Fruit fly (Drosophila melanogaster) whole organism, wandering third instar larva: Measurements from ENCODE around the gene comm3.
A peak's percentile ranks its signal among the peaks of the same experiment; 100 is the strongest.

Experiments used
- CG32264 ChIP-seq: fragments of 200-800 bp; sonication (Bioruptor generic); optimal IDR thresholded peaks from 2 replicates; lab custom pipeline; 2016; ENCODE audit warnings: missing biosample characterization, missing genetic modification characterization
- CrebA ChIP-seq: fragments of 200-800 bp; sonication (Bioruptor generic); optimal IDR thresholded peaks from 2 replicates; lab custom pipeline; 2016; ENCODE audit warnings: missing biosample characterization, mild to moderate bottlenecking, missing genetic modification characterization, borderline replicate concordance
- Dif ChIP-seq: fragments of 200-275, 200-300 bp; sonication (Bioruptor generic); optimal IDR thresholded peaks from 2 replicates; lab custom pipeline; 2018; ENCODE audit warnings: missing biosample characterization, missing genetic modification characterization; ENCODE audit not compliant: partially characterized antibody
- Jra ChIP-seq: sonication (Bioruptor generic); optimal IDR thresholded peaks from 2 replicates; lab custom pipeline; 2016; ENCODE audit warnings: missing biosample characterization, missing genetic modification characterization
- Mio ChIP-seq: sonication (Bioruptor generic); optimal IDR thresholded peaks from 2 replicates; lab custom pipeline; 2016; ENCODE audit warnings: missing biosample characterization, missing genetic modification characterization
- OdsH ChIP-seq: fragments of 200-800 bp; sonication (Bioruptor generic); optimal IDR thresholded peaks from 2 replicates; lab custom pipeline; 2016; ENCODE audit warnings: missing biosample characterization, mild to moderate bottlenecking, missing genetic modification characterization
- dl ChIP-seq, 2 experiments: fragments of 175-275, 200-275 bp in 1 of 2; fragments of 200-275 bp in 1 of 2; sonication (Bioruptor generic); optimal IDR thresholded peaks; lab custom pipeline; 2018; ENCODE audit warnings: mild to moderate bottlenecking in 2 of 2, missing biosample characterization in 2 of 2, missing genetic modification characterization in 2 of 2, moderate library complexity in 2 of 2; ENCODE audit not compliant: partially characterized antibody in 2 of 2, insufficient read depth in 1 of 2
- jim ChIP-seq: fragments of 175-275, 200-325 bp; sonication (Bioruptor generic); optimal IDR thresholded peaks from 2 replicates; lab custom pipeline; 2016; ENCODE audit warnings: missing biosample characterization, mild to moderate bottlenecking, missing genetic modification characterization
- psq ChIP-seq: fragments of 200-800 bp; sonication (Bioruptor generic); optimal IDR thresholded peaks from 3 replicates; lab custom pipeline; 2017; ENCODE audit warnings: missing biosample characterization, mild to moderate bottlenecking, missing genetic modification characterization, moderate library complexity
- rgr ChIP-seq: fragments of 200-800 bp; sonication (Bioruptor generic); optimal IDR thresholded peaks from 3 replicates; lab custom pipeline; 2016; ENCODE audit warnings: missing biosample characterization, mild to moderate bottlenecking, missing genetic modification characterization

DNA sequence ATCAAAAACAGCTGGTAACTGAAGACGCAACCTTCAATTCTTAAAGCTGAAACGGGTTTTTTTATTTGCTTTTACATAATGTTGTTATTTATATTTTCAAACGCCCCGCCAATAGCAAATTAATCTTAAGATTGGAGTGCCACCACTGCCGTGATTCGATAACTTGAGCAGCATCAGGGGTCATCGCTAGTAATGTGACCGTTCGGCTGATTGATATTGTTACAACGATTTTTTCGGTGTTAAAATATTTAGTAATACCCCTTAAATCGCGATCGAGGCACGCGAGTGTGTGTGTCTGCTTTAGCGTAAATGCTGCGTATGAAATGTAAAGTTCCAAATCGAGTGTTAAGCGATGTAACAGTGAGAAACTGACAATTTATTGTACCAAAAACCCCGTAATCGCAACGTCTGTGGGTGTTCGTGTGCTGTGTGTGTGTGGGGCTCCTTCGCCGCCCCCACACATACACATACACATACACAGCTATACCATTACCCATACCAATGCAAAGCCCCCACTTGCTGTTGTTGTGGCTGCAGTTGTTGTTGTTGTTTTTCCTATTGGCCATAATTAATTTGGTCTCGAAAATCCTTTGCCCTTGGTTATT lies 81.6 kb downstream of the comm3 start, which contains the start of gene dop:
- TF ChIP-seq jim (GFP tag; lab: Kevin White, UChicago) (no peak), OdsH (GFP tag; lab: Kevin White, UChicago) (no peak), Dif (no peak), psq (GFP tag; lab: Kevin White, UChicago) (no peak), Mio (GFP tag; lab: Kevin White, UChicago) (no peak), Jra (GFP tag; lab: Kevin White, UChicago) (no peak), CrebA (GFP tag; lab: Kevin White, UChicago) (no peak), rgr (GFP tag; lab: Kevin White, UChicago) (peak; percentile 21), dl (GFP tag; optimal IDR thresholded peaks at IDR 0.05; lab: Kevin White, UChicago; ENCODE audit: insufficient read depth in 1 of 2, partially characterized antibody in 2 of 2) (no peak), CG32264 (GFP tag; lab: Kevin White, UChicago) (no peak)
